Worm (Caenorhabditis elegans) whole organism, young adult: Measurements from ENCODE around the gene nhr-255.

Experiments used
- B0336.3 ChIP-seq: fragments of 200-800 bp; sonication (Bioruptor generic); IDR thresholded peaks from 2 replicates; pipeline ENCODE4 v1.3.6; 2022; ENCODE audit warnings: missing genetic modification characterization, missing compliant biosample characterization
- C17E4.6 ChIP-seq: fragments of 200-800 bp; sonication (Bioruptor generic); IDR thresholded peaks from 2 replicates; pipeline ENCODE4 v1.3.6; 2022; ENCODE audit warnings: missing genetic modification reagents, missing genetic modification characterization, missing compliant biosample characterization
- F23B12.7 ChIP-seq: sonication (generic microtip); optimal IDR thresholded peaks from 2 replicates; lab custom pipeline; 2017; ENCODE audit warnings: missing genetic modification characterization, mild to moderate bottlenecking, missing compliant biosample characterization, antibody characterized with exemption, moderate library complexity; ENCODE audit not compliant: insufficient read depth
- Y79H2A.3 ChIP-seq: fragments of 200-800 bp; sonication (Bioruptor generic); conservative IDR thresholded peaks from 2 replicates; pipeline ENCODE4 v1.3.6; 2022; ENCODE audit warnings: missing genetic modification reagents, missing genetic modification characterization, missing compliant biosample characterization
- Y95B8A.8 ChIP-seq: fragments of 200-800 bp; sonication (Bioruptor generic); IDR thresholded peaks from 2 replicates; pipeline ENCODE4 v1.3.6; 2022; ENCODE audit warnings: missing genetic modification reagents, missing genetic modification characterization, missing compliant biosample characterization
- ama-1 ChIP-seq, 3 experiments: fragments of 150-350 bp in 1 of 3; sonication (generic microtip) in 2 of 3; optimal IDR thresholded peaks; 2 replicates each; lab custom pipeline; 2014 to 2018; ENCODE audit warnings: missing biosample characterization in 2 of 3, missing genetic modification characterization in 2 of 3, missing genetic modification reagents in 2 of 3
- attf-5 ChIP-seq: fragments of 200-800 bp; sonication (Bioruptor generic); optimal IDR thresholded peaks from 2 replicates; lab custom pipeline; 2018; ENCODE audit warnings: mild to moderate bottlenecking, missing genetic modification characterization, missing compliant biosample characterization
- bed-1 ChIP-seq: fragments of 200-800 bp; sonication (Bioruptor generic); IDR thresholded peaks from 2 replicates; pipeline ENCODE4 v1.3.6; 2022; ENCODE audit warnings: missing genetic modification reagents, missing genetic modification characterization, missing compliant biosample characterization
- cebp-1 ChIP-seq, 2 experiments: fragments of 200-800 bp in 1 of 2; sonication (Bioruptor generic) in 1 of 2; sonication (generic microtip) in 1 of 2; IDR thresholded peaks in 1 of 2; optimal IDR thresholded peaks in 1 of 2; 2 replicates each; pipeline versions ENCODE4 v1.3.6 to Lab custom; 2017 to 2022; ENCODE audit warnings: missing compliant biosample characterization in 2 of 2, missing genetic modification characterization in 2 of 2, mild to moderate bottlenecking in 1 of 2, missing genetic modification reagents in 1 of 2, moderate library complexity in 1 of 2
- chd-7 ChIP-seq: sonication (generic microtip); optimal IDR thresholded peaks from 2 replicates; lab custom pipeline; 2016; ENCODE audit warnings: mild to moderate bottlenecking, missing genetic modification characterization, moderate library complexity, missing compliant biosample characterization
- die-1 ChIP-seq: sonication (generic microtip); optimal IDR thresholded peaks from 2 replicates; lab custom pipeline; 2016; ENCODE audit warnings: missing genotype, mild to moderate bottlenecking, missing genetic modification characterization, missing compliant biosample characterization
- dox-1 ChIP-seq: fragments of 200-800 bp; sonication (Bioruptor generic); IDR thresholded peaks from 2 replicates; pipeline ENCODE4 v1.3.6; 2022; ENCODE audit warnings: missing genetic modification reagents, missing genetic modification characterization, missing compliant biosample characterization
- dpl-1 ChIP-seq: fragments of 150-350 bp; optimal IDR thresholded peaks from 2 replicates; lab custom pipeline; 2014; ENCODE audit warnings: missing biosample characterization, missing genetic modification reagents, missing genetic modification characterization
- egl-18 ChIP-seq: fragments of 200-800 bp; sonication (Bioruptor generic); IDR thresholded peaks from 2 replicates; pipeline ENCODE4 v1.3.6; 2022; ENCODE audit warnings: missing genetic modification reagents, missing genetic modification characterization, missing compliant biosample characterization
- fkh-3 ChIP-seq: sonication (generic microtip); optimal IDR thresholded peaks from 2 replicates; lab custom pipeline; 2016; ENCODE audit warnings: mild to moderate bottlenecking, missing genetic modification characterization, missing compliant biosample characterization
- gei-17 ChIP-seq: fragments of 200-800 bp; sonication (Bioruptor generic); optimal IDR thresholded peaks from 2 replicates; lab custom pipeline; 2018; ENCODE audit warnings: mild to moderate bottlenecking, missing genetic modification characterization, missing compliant biosample characterization
- hlh-26 ChIP-seq: fragments of 200-800 bp; sonication (Bioruptor generic); conservative IDR thresholded peaks from 2 replicates; pipeline ENCODE4 v1.3.6; 2022; ENCODE audit warnings: missing genetic modification reagents, missing genetic modification characterization, missing compliant biosample characterization
- hmg-1.2 ChIP-seq: fragments of 200-800 bp; sonication (Bioruptor generic); IDR thresholded peaks from 2 replicates; pipeline ENCODE4 v1.3.6; 2022; ENCODE audit warnings: missing genetic modification reagents, missing genetic modification characterization, missing compliant biosample characterization
- hmg-20 ChIP-seq: fragments of 200-800 bp; sonication (Bioruptor generic); IDR thresholded peaks from 2 replicates; pipeline ENCODE4 v1.3.6; 2022; ENCODE audit warnings: missing genetic modification reagents, missing genetic modification characterization, missing compliant biosample characterization
- hsf-1 ChIP-seq: fragments of 200-800 bp; sonication (Bioruptor generic); IDR thresholded peaks from 2 replicates; pipeline ENCODE4 v1.3.6; 2022; ENCODE audit warnings: missing genetic modification reagents, missing genetic modification characterization, missing compliant biosample characterization
- let-607 ChIP-seq, 2 experiments: fragments of 200-800 bp in 1 of 2; sonication (Bioruptor generic) in 1 of 2; sonication (generic microtip) in 1 of 2; optimal IDR thresholded peaks; 2 replicates each; lab custom pipeline; 2016 to 2018; ENCODE audit warnings: mild to moderate bottlenecking in 2 of 2, missing compliant biosample characterization in 2 of 2, missing genetic modification characterization in 2 of 2, moderate library complexity in 2 of 2, missing genotype in 1 of 2
- lin-40 ChIP-seq: sonication (generic microtip); optimal IDR thresholded peaks from 2 replicates; lab custom pipeline; 2016; ENCODE audit warnings: missing genetic modification characterization, mild to moderate bottlenecking, missing compliant biosample characterization, missing genotype, missing genetic modification reagents
- lin-54 ChIP-seq: fragments of 200-800 bp; sonication (Bioruptor generic); optimal IDR thresholded peaks from 2 replicates; lab custom pipeline; 2018; ENCODE audit warnings: mild to moderate bottlenecking, missing genetic modification characterization, missing compliant biosample characterization
- lsl-1 ChIP-seq: fragments of 200-800 bp; sonication (Bioruptor generic); optimal IDR thresholded peaks from 2 replicates; lab custom pipeline; 2018; ENCODE audit warnings: mild to moderate bottlenecking, missing genetic modification characterization, moderate library complexity, missing compliant biosample characterization
- madf-10 ChIP-seq: sonication (generic microtip); optimal IDR thresholded peaks from 2 replicates; lab custom pipeline; 2016; ENCODE audit warnings: mild to moderate bottlenecking, missing genetic modification characterization, missing compliant biosample characterization
- mel-28 ChIP-seq: sonication (generic microtip); optimal IDR thresholded peaks from 2 replicates; lab custom pipeline; 2016; ENCODE audit warnings: borderline replicate concordance, mild to moderate bottlenecking, missing genetic modification characterization, missing compliant biosample characterization
- mxl-1 ChIP-seq: sonication (generic microtip); optimal IDR thresholded peaks from 2 replicates; lab custom pipeline; 2016; ENCODE audit warnings: missing genetic modification characterization, missing compliant biosample characterization
- nfyb-1 ChIP-seq: fragments of 200-800 bp; sonication (Bioruptor generic); IDR thresholded peaks from 2 replicates; pipeline ENCODE4 v1.3.6; 2022; ENCODE audit warnings: missing genetic modification reagents, missing genetic modification characterization, missing compliant biosample characterization
- nhr-120 ChIP-seq: fragments of 200-800 bp; sonication (Bioruptor generic); IDR thresholded peaks from 2 replicates; pipeline ENCODE4 v1.3.6; 2022; ENCODE audit warnings: missing genetic modification characterization, missing compliant biosample characterization
- nhr-27 ChIP-seq: fragments of 200-800 bp; sonication (Bioruptor generic); optimal IDR thresholded peaks from 2 replicates; lab custom pipeline; 2018; ENCODE audit warnings: mild to moderate bottlenecking, missing genetic modification characterization, moderate library complexity, missing compliant biosample characterization
- nhr-80 ChIP-seq: sonication (generic microtip); optimal IDR thresholded peaks from 2 replicates; lab custom pipeline; 2016; ENCODE audit warnings: missing genetic modification characterization, missing compliant biosample characterization
- pbrm-1 ChIP-seq: fragments of 200-800 bp; sonication (Bioruptor generic); IDR thresholded peaks from 2 replicates; pipeline ENCODE4 v1.3.6; 2022; ENCODE audit warnings: missing genetic modification reagents, missing genetic modification characterization, missing compliant biosample characterization
- pha-4 ChIP-seq: fragments of 150-350 bp; sonication (generic microtip); optimal IDR thresholded peaks from 2 replicates; lab custom pipeline; 2014; ENCODE audit warnings: missing biosample characterization, missing genetic modification reagents, missing genetic modification characterization
- rec-8 ChIP-seq, 2 experiments: sonication (generic microtip); optimal IDR thresholded peaks; 2 replicates each; lab custom pipeline; 2016; ENCODE audit warnings: mild to moderate bottlenecking in 2 of 2, missing genetic modification characterization in 2 of 2, missing genetic modification reagents in 2 of 2, missing genotype in 2 of 2, missing biosample characterization in 1 of 2, missing compliant biosample characterization in 1 of 2, moderate library complexity in 1 of 2
- repo-1 ChIP-seq: sonication (generic microtip); optimal IDR thresholded peaks from 2 replicates; lab custom pipeline; 2017; ENCODE audit warnings: mild to moderate bottlenecking, missing genetic modification characterization, missing compliant biosample characterization
- snpc-4 ChIP-seq, 5 experiments: fragments of 150-350 bp in 1 of 5; sonication (generic microtip) in 4 of 5; optimal IDR thresholded peaks; 2 replicates each; lab custom pipeline; 2014 to 2018; ENCODE audit warnings: missing genetic modification characterization in 5 of 5, missing biosample characterization in 3 of 5, antibody characterized with exemption in 2 of 5, mild to moderate bottlenecking in 2 of 5, missing compliant biosample characterization in 2 of 5, missing genotype in 2 of 5, moderate library complexity in 2 of 5, missing genetic modification reagents in 1 of 5
- tbp1 ChIP-seq: fragments of 200-800 bp; sonication (Bioruptor generic); optimal IDR thresholded peaks from 2 replicates; lab custom pipeline; 2018; ENCODE audit warnings: mild to moderate bottlenecking, missing genetic modification characterization, missing compliant biosample characterization

Gene nhr-255

ce11 chrX:15773262-15773908, 31.0 kb downstream of the nhr-255 start, which contains the start of gene Y7A5A.13 (continued):
- TF ChIP-seq pha-4 (tag; lab: Kevin White, UChicago), result no peak
- no peak for TF ChIP-seq hsf-1
- TF ChIP-seq Y79H2A.3 (GFP tag; lab: Robert Waterston, UW), result 0 out of 2 replicates have a peak, but pooled peaks have one; percentile 11
- TF ChIP-seq egl-18 (GFP tag; lab: Robert Waterston, UW), result no peak

- TF ChIP-seq dox-1 (peak; percentile 50; the same call in 1 of the 2 replicates), C17E4.6 (GFP tag; lab: Robert Waterston, UW) (no peak), rec-8 (tag; optimal IDR thresholded peaks at IDR 0.05; lab: Kevin White, UChicago) (no peak), tbp1 (peak; percentile 4), lin-40 (tag; lab: Kevin White, UChicago) (peak; percentile 24), cebp-1 (GFP tag; IDR thresholded peaks at IDR 0.05; lab: Robert Waterston, UW) (no peak), cebp-1 (tag; optimal IDR thresholded peaks at IDR 0.05; lab: Kevin White, UChicago) (peak; percentile 37), F23B12.7 (peak; percentile 66), chd-7 (tag; lab: Kevin White, UChicago) (peak; percentile 27), snpc-4 (GFP tag; optimal IDR thresholded peaks at IDR 0.05; lab: Kevin White, UChicago) (no peak), snpc-4 (tag; optimal IDR thresholded peaks at IDR 0.05; lab: Kevin White, UChicago) (peak in 1 of 4 experiments; percentile 18), dpl-1 (no peak), nhr-27 (tag; lab: Kevin White, UChicago) (no peak), let-607 (tag; optimal IDR thresholded peaks at IDR 0.05; lab: Kevin White, UChicago) (peak; percentile 97 to 98), attf-5 (GFP tag; lab: Kevin White, UChicago) (peak; percentile 20), nhr-80 (peak; percentile 98), B0336.3 (0 out of 2 replicates have a peak, but pooled peaks have one; percentile 18), pbrm-1 (GFP tag; lab: Robert Waterston, UW) (no peak), madf-10 (peak; percentile 19), nfyb-1 (GFP tag; lab: Robert Waterston, UW) (peak; percentile 48; the same call in 1 of the 2 replicates), bed-1 (no peak)
These were observed 37.1 kb downstream of the nhr-255 start for ce11 chrX:15779503-15779902.

- TF ChIP-seq ama-1 (optimal IDR thresholded peaks at IDR 0.05; lab: Kevin White, UChicago) (no peak), ama-1 (GFP tag; optimal IDR thresholded peaks at IDR 0.05; lab: Kevin White, UChicago) (no peak), mel-28 (tag; lab: Kevin White, UChicago) (no peak), die-1 (tag; lab: Kevin White, UChicago) (no peak), hmg-20 (no peak), lin-54 (GFP tag; lab: Kevin White, UChicago) (no peak), hlh-26 (GFP tag; lab: Robert Waterston, UW) (no peak), lsl-1 (no peak), fkh-3 (tag; lab: Kevin White, UChicago) (no peak), hmg-1.2 (GFP tag; lab: Robert Waterston, UW) (no peak), mxl-1 (tag; lab: Kevin White, UChicago) (no peak), Y95B8A.8 (GFP tag; lab: Robert Waterston, UW) (no peak), gei-17 (GFP tag; lab: Kevin White, UChicago) (no peak), attf-5 (GFP tag; lab: Kevin White, UChicago) (no peak), dox-1 (no peak), nhr-120 (GFP tag; lab: Robert Waterston, UW) (no peak), repo-1 (tag; lab: Kevin White, UChicago) (no peak)
These were observed 39.6 kb downstream of the nhr-255 start, which contains the start of gene Y7A5A.24 for ce11 chrX:15782027-15782426. Y7A5A.24 (minus strand) TSS chrX:15782127.
